Worm (Caenorhabditis elegans): ENCODE data around the gene maph-9.

The maph-9 gene

ce11 chrIV:7188528-7189422, 32.3 kb downstream of the maph-9 start, which contains the start of gene srlf-7 (continued):
- TF ChIP-seq pha-4 (GFP tag; IDR thresholded peaks at IDR 0.05) (peak; percentile 56; the same call in 1 of the 2 replicates), pha-4 (tag; optimal IDR thresholded peaks at IDR 0.05) (no peak), daf-8 (GFP tag; IDR thresholded peaks at IDR 0.05) (no peak), spr-3 (GFP tag; optimal IDR thresholded peaks at IDR 0.05) (no peak), set-16 (GFP tag; IDR thresholded peaks at IDR 0.05) (no peak), F44E2.7 (GFP tag; IDR thresholded peaks at IDR 0.05) (no peak), dmd-6 (GFP tag; IDR thresholded peaks at IDR 0.05) (peak; percentile 98), mxl-3 (GFP tag; optimal IDR thresholded peaks at IDR 0.05) (no peak), ceh-20 (GFP tag; IDR thresholded peaks at IDR 0.05) (0 out of 2 replicates have a peak, but pooled peaks have one; percentile 19), T20F7.1 (GFP tag; optimal IDR thresholded peaks at IDR 0.05) (peak; percentile 75), F37D6.2 (tag; optimal IDR thresholded peaks at IDR 0.05) (no peak), ceh-28 (tag; optimal IDR thresholded peaks at IDR 0.05) (no peak), ceh-32 (tag; optimal IDR thresholded peaks at IDR 0.05; ENCODE audit: poor library complexity) (no peak), Y48G9A.11 (GFP tag; IDR thresholded peaks at IDR 0.05) (no peak), nhr-48 (tag; optimal IDR thresholded peaks at IDR 0.05) (peak; percentile 87), lir-3 (tag; optimal IDR thresholded peaks at IDR 0.05) (no peak), nhr-6 (tag; optimal IDR thresholded peaks at IDR 0.05) (peak; percentile 12), nhr-76 (tag; optimal IDR thresholded peaks at IDR 0.05) (no peak), lin-15B (tag; optimal IDR thresholded peaks at IDR 0.05) (no peak), hlh-11 (tag; optimal IDR thresholded peaks at IDR 0.05) (peak; percentile 95), ctbp-1 (GFP tag; IDR thresholded peaks at IDR 0.05) (no peak), hlh-30 (tag; optimal IDR thresholded peaks at IDR 0.05; ENCODE audit: insufficient read depth) (peak; percentile 77), dve-1 (tag; optimal IDR thresholded peaks at IDR 0.05; ENCODE audit: insufficient read depth) (peak; percentile 98), nhr-102 (tag; optimal IDR thresholded peaks at IDR 0.05) (peak; percentile 78), F10B5.3 (tag; optimal IDR thresholded peaks at IDR 0.05) (no peak), zfp-3 (GFP tag; conservative IDR thresholded peaks at IDR 0.05) (no peak), daf-12 (tag; optimal IDR thresholded peaks at IDR 0.05) (no peak), skn-1 (tag; optimal IDR thresholded peaks at IDR 0.05) (no peak), fkh-10 (GFP tag; optimal IDR thresholded peaks at IDR 0.05) (peak; percentile 41), saeg-2 (GFP tag; IDR thresholded peaks at IDR 0.05) (no peak), F49E8.2 (tag; optimal IDR thresholded peaks at IDR 0.05; ENCODE audit: borderline replicate concordance) (no peak), vab-7 (GFP tag; IDR thresholded peaks at IDR 0.05) (no peak), madf-5 (GFP tag; IDR thresholded peaks at IDR 0.05) (no peak), daf-16 (GFP tag; optimal IDR thresholded peaks at IDR 0.05) (peak in 1 of 2 experiments; percentile 87), daf-16 (tag; optimal IDR thresholded peaks at IDR 0.05) (peak; percentile 100), zag-1 (tag; optimal IDR thresholded peaks at IDR 0.05) (no peak), lin-13 (GFP tag; optimal IDR thresholded peaks at IDR 0.05) (no peak), snpc-1.2 (GFP tag; IDR thresholded peaks at IDR 0.05) (no peak), tra-1 (GFP tag; IDR thresholded peaks at IDR 0.05) (peak; percentile 78), mxl-2 (GFP tag; conservative IDR thresholded peaks at IDR 0.05) (no peak), nhr-28 (tag; optimal IDR thresholded peaks at IDR 0.05) (peak; percentile 99), php-3 (GFP tag; IDR thresholded peaks at IDR 0.05) (peak; percentile 92), madf-9 (GFP tag; conservative IDR thresholded peaks at IDR 0.05) (no peak), cey-2 (tag; optimal IDR thresholded peaks at IDR 0.05; ENCODE audit: borderline replicate concordance, insufficient read depth) (peak; percentile 36), dmd-8 (GFP tag; IDR thresholded peaks at IDR 0.05) (no peak), mdt-29 (GFP tag; IDR thresholded peaks at IDR 0.05) (no peak), snpc-4 (tag; optimal IDR thresholded peaks at IDR 0.05) (no peak), Y5F2A.4 (GFP tag; optimal IDR thresholded peaks at IDR 0.05) (no peak), unc-39 (tag; optimal IDR thresholded peaks at IDR 0.05) (no peak)
